Fruit fly (Drosophila melanogaster) whole organism, embryonic: ENCODE measurements around the gene CG11726.

Experiments used
- B-H1 ChIP-seq: fragments of 200-800 bp; sonication (Bioruptor generic); IDR thresholded peaks from 3 replicates; pipeline ENCODE4 v1.3.6; 2022; ENCODE audit warnings: missing biosample characterization, missing genetic modification characterization
- CG10462 ChIP-seq: fragments of 200-800 bp; sonication (Bioruptor generic); optimal IDR thresholded peaks from 2 replicates; lab custom pipeline; 2016; ENCODE audit warnings: missing biosample characterization, missing genetic modification characterization
- CG12659 ChIP-seq: fragments of 200-800 bp; sonication (Bioruptor generic); optimal IDR thresholded peaks from 3 replicates; lab custom pipeline; 2017; ENCODE audit warnings: mild to moderate bottlenecking, missing biosample characterization, missing genetic modification reagents, missing genetic modification characterization
- CG14667 ChIP-seq: fragments of 200-800 bp; sonication (Bioruptor generic); IDR thresholded peaks from 2 replicates; pipeline ENCODE4 v1.3.6; 2022; ENCODE audit warnings: missing biosample characterization, missing genetic modification characterization
- CG15696 ChIP-seq: fragments of 200-800 bp; sonication (Bioruptor generic); optimal IDR thresholded peaks from 2 replicates; lab custom pipeline; 2019; ENCODE audit warnings: missing biosample characterization, mild to moderate bottlenecking, missing genetic modification characterization, moderate library complexity
- CG16813 ChIP-seq: fragments of 200-800 bp; sonication (Bioruptor generic); IDR thresholded peaks from 3 replicates; pipeline ENCODE4 v1.3.6; 2022; ENCODE audit warnings: missing biosample characterization, missing genetic modification characterization; ENCODE audit not compliant: partially characterized antibody
- CG18599 ChIP-seq: fragments of 200-800 bp; sonication (Bioruptor generic); optimal IDR thresholded peaks from 3 replicates; lab custom pipeline; 2017; ENCODE audit warnings: missing biosample characterization, missing genetic modification characterization, mild to moderate bottlenecking, moderate library complexity, missing genetic modification reagents
- CG18764 ChIP-seq: fragments of 200-800 bp; sonication (Bioruptor generic); optimal IDR thresholded peaks from 3 replicates; lab custom pipeline; 2016; ENCODE audit warnings: missing biosample characterization, missing genetic modification characterization
- CG2129 ChIP-seq: fragments of 200-800 bp; sonication (Bioruptor generic); IDR thresholded peaks from 2 replicates; pipeline ENCODE4 v1.3.6; 2022; ENCODE audit warnings: missing biosample characterization, missing genetic modification characterization; ENCODE audit not compliant: partially characterized antibody
- CG2875 ChIP-seq: fragments of 200-800 bp; sonication (Bioruptor generic); optimal IDR thresholded peaks from 2 replicates; lab custom pipeline; 2017; ENCODE audit warnings: missing biosample characterization, mild to moderate bottlenecking, missing genetic modification characterization, missing genetic modification reagents
- CG3163 ChIP-seq: fragments of 200-800 bp; sonication (Bioruptor generic); optimal IDR thresholded peaks from 3 replicates; lab custom pipeline; 2016; ENCODE audit warnings: missing biosample characterization, missing genetic modification characterization
- CG33213 ChIP-seq: fragments of 200-800 bp; sonication (Bioruptor generic); optimal IDR thresholded peaks from 3 replicates; lab custom pipeline; 2016; ENCODE audit warnings: missing biosample characterization, missing genetic modification characterization
- CG3407 ChIP-seq: fragments of 200-800 bp; sonication (Bioruptor generic); optimal IDR thresholded peaks from 2 replicates; lab custom pipeline; 2018; ENCODE audit warnings: missing biosample characterization, mild to moderate bottlenecking, missing genetic modification characterization
- CG5245 ChIP-seq: fragments of 200-800 bp; sonication (Bioruptor generic); optimal IDR thresholded peaks from 3 replicates; lab custom pipeline; 2016; ENCODE audit warnings: missing biosample characterization, missing genetic modification characterization
- CG6683 ChIP-seq: fragments of 200-800 bp; sonication (Bioruptor generic); optimal IDR thresholded peaks from 2 replicates; lab custom pipeline; 2017; ENCODE audit warnings: missing biosample characterization, mild to moderate bottlenecking, missing genetic modification characterization, missing genetic modification reagents
- CG6765 ChIP-seq: fragments of 200-800 bp; sonication (Bioruptor generic); optimal IDR thresholded peaks from 3 replicates; lab custom pipeline; 2017; ENCODE audit warnings: missing biosample characterization, mild to moderate bottlenecking, missing genetic modification characterization
- CG8281 ChIP-seq: fragments of 200-800 bp; sonication (Bioruptor generic); optimal IDR thresholded peaks from 2 replicates; lab custom pipeline; 2018; ENCODE audit warnings: missing biosample characterization, mild to moderate bottlenecking, missing genetic modification characterization, moderate library complexity
- Chrac-16 ChIP-seq: fragments of 200-800 bp; sonication (Bioruptor generic); optimal IDR thresholded peaks from 3 replicates; lab custom pipeline; 2016; ENCODE audit warnings: missing biosample characterization, missing genetic modification characterization
- Dad ChIP-seq: fragments of 200-800 bp; sonication (Bioruptor generic); optimal IDR thresholded peaks from 3 replicates; lab custom pipeline; 2016; ENCODE audit warnings: missing biosample characterization, missing genetic modification characterization
- Dip2 ChIP-seq: fragments of 200-800 bp; sonication (Bioruptor generic); IDR thresholded peaks from 2 replicates; pipeline ENCODE4 v1.3.6; 2022; ENCODE audit warnings: missing biosample characterization, missing genetic modification characterization
- Doc2 ChIP-seq: fragments of 200-800 bp; sonication (Bioruptor generic); IDR thresholded peaks from 2 replicates; pipeline ENCODE4 v1.3.6; 2022; ENCODE audit warnings: missing biosample characterization, missing genetic modification characterization
- HLH54F ChIP-seq: fragments of 200-800 bp; sonication (Bioruptor generic); optimal IDR thresholded peaks from 3 replicates; lab custom pipeline; 2016; ENCODE audit warnings: missing biosample characterization, missing genetic modification characterization
- Lpt ChIP-seq: fragments of >200 bp; optimal IDR thresholded peaks from 2 replicates; lab custom pipeline; 2018; ENCODE audit warnings: missing biosample characterization, missing genetic modification characterization
- Myb ChIP-seq: fragments of 200-800 bp; sonication (Bioruptor generic); optimal IDR thresholded peaks from 2 replicates; lab custom pipeline; 2016; ENCODE audit warnings: missing biosample characterization, missing genetic modification characterization
- Nf-YB ChIP-seq: fragments of 200-800 bp; sonication (Bioruptor generic); optimal IDR thresholded peaks from 3 replicates; lab custom pipeline; 2019; ENCODE audit warnings: missing biosample characterization, mild to moderate bottlenecking, missing genetic modification characterization, moderate library complexity
- Rx ChIP-seq: fragments of 200-800 bp; sonication (Bioruptor generic); IDR thresholded peaks from 2 replicates; pipeline ENCODE4 v1.3.6; 2022; ENCODE audit warnings: missing biosample characterization, missing genetic modification characterization
- Sry-β ChIP-seq: fragments of 200-800 bp; sonication (Bioruptor generic); optimal IDR thresholded peaks from 2 replicates; lab custom pipeline; 2018; ENCODE audit warnings: missing biosample characterization, mild to moderate bottlenecking, missing genetic modification characterization, moderate library complexity
- TFAM ChIP-seq: fragments of 200-800 bp; sonication (Bioruptor generic); optimal IDR thresholded peaks from 2 replicates; lab custom pipeline; 2017; ENCODE audit warnings: missing biosample characterization, missing genetic modification characterization, inconsistent platforms
- br ChIP-seq: fragments of >200 bp; optimal IDR thresholded peaks from 2 replicates; lab custom pipeline; 2017
- corto ChIP-seq: fragments of 200-800 bp; sonication (Bioruptor generic); optimal IDR thresholded peaks from 2 replicates; lab custom pipeline; 2016; ENCODE audit warnings: missing biosample characterization, mild to moderate bottlenecking, missing genetic modification characterization, moderate library complexity
- crp ChIP-seq, 2 experiments: fragments of 200-800 bp; sonication (Bioruptor generic); optimal IDR thresholded peaks; 2 replicates in 1 of 2; 3 replicates in 1 of 2; lab custom pipeline; 2017; ENCODE audit warnings: missing biosample characterization in 2 of 2, missing genetic modification characterization in 2 of 2, mild to moderate bottlenecking in 1 of 2, moderate library complexity in 1 of 2
- en ChIP-seq: fragments of 200-800 bp; sonication (Bioruptor generic); optimal IDR thresholded peaks from 2 replicates; lab custom pipeline; 2016; ENCODE audit warnings: missing biosample characterization, missing genetic modification characterization
- esg ChIP-seq: fragments of 200-800 bp; sonication (Bioruptor generic); conservative IDR thresholded peaks from 2 replicates; pipeline ENCODE4 v1.3.6; 2022; ENCODE audit warnings: missing biosample characterization, missing genetic modification characterization
- ewg ChIP-seq: fragments of 200-800 bp; sonication (Bioruptor generic); optimal IDR thresholded peaks from 3 replicates; lab custom pipeline; 2017; ENCODE audit warnings: mild to moderate bottlenecking, missing biosample characterization, missing genetic modification reagents, missing genetic modification characterization
- fd64A ChIP-seq: fragments of 200-800 bp; sonication (Bioruptor generic); optimal IDR thresholded peaks from 3 replicates; lab custom pipeline; 2018; ENCODE audit warnings: missing biosample characterization, mild to moderate bottlenecking, missing genetic modification characterization
- fd96Cb ChIP-seq: fragments of 200-800 bp; sonication (Bioruptor generic); optimal IDR thresholded peaks from 2 replicates; lab custom pipeline; 2018; ENCODE audit warnings: missing biosample characterization, mild to moderate bottlenecking, missing genetic modification characterization, moderate library complexity
- ftz-f1 ChIP-seq: fragments of 200-800 bp; sonication (Bioruptor generic); optimal IDR thresholded peaks from 2 replicates; lab custom pipeline; 2016; ENCODE audit warnings: missing biosample characterization, missing genetic modification characterization
- gfzf ChIP-seq: fragments of 200-800 bp; sonication (Bioruptor generic); optimal IDR thresholded peaks from 2 replicates; lab custom pipeline; 2016; ENCODE audit warnings: missing biosample characterization, mild to moderate bottlenecking, missing genetic modification characterization, moderate library complexity
- grn ChIP-seq: fragments of 200-800 bp; sonication (Bioruptor generic); optimal IDR thresholded peaks from 3 replicates; lab custom pipeline; 2017; ENCODE audit warnings: missing biosample characterization, missing genetic modification characterization
- h ChIP-seq: fragments of >200 bp; optimal IDR thresholded peaks from 2 replicates; lab custom pipeline; 2017
- lab ChIP-seq: fragments of 200-800 bp; sonication (Bioruptor generic); optimal IDR thresholded peaks from 3 replicates; lab custom pipeline; 2017; ENCODE audit warnings: missing biosample characterization, missing genetic modification characterization, mild to moderate bottlenecking, moderate library complexity, missing genetic modification reagents
- nmo ChIP-seq: fragments of 200-800 bp; sonication (Bioruptor generic); optimal IDR thresholded peaks from 2 replicates; lab custom pipeline; 2018; ENCODE audit warnings: missing biosample characterization, mild to moderate bottlenecking, missing genetic modification characterization, moderate library complexity
- onecut ChIP-seq: fragments of 200-800 bp; sonication (Bioruptor generic); IDR thresholded peaks from 2 replicates; pipeline ENCODE4 v1.3.6; 2022; ENCODE audit warnings: missing biosample characterization, missing genetic modification characterization
- pum ChIP-seq: fragments of 200-800 bp; sonication (Bioruptor generic); optimal IDR thresholded peaks from 2 replicates; lab custom pipeline; 2016; ENCODE audit warnings: missing biosample characterization, missing genetic modification characterization
- pzg ChIP-seq: fragments of 200-800 bp; sonication (Bioruptor generic); optimal IDR thresholded peaks from 3 replicates; lab custom pipeline; 2018; ENCODE audit warnings: missing biosample characterization, mild to moderate bottlenecking, missing genetic modification characterization, moderate library complexity
- scrt ChIP-seq: fragments of 200-800 bp; sonication (Bioruptor generic); optimal IDR thresholded peaks from 2 replicates; lab custom pipeline; 2018; ENCODE audit warnings: missing biosample characterization, mild to moderate bottlenecking, missing genetic modification characterization, moderate library complexity
- sim ChIP-seq: fragments of 200-800 bp; sonication (Bioruptor generic); IDR thresholded peaks from 2 replicates; pipeline ENCODE4 v1.3.6; 2022; ENCODE audit warnings: missing biosample characterization, missing genetic modification characterization
- sna ChIP-seq: fragments of 200-800 bp; sonication (Bioruptor generic); IDR thresholded peaks from 2 replicates; pipeline ENCODE4 v1.3.6; 2022; ENCODE audit warnings: missing biosample characterization, missing genetic modification characterization; ENCODE audit not compliant: partially characterized antibody
- so ChIP-seq: fragments of 200-800 bp; sonication (Bioruptor generic); IDR thresholded peaks from 3 replicates; pipeline ENCODE4 v1.3.6; 2022; ENCODE audit warnings: missing biosample characterization, missing genetic modification characterization
- vvl ChIP-seq: fragments of 200-800 bp; sonication (Bioruptor generic); IDR thresholded peaks from 2 replicates; pipeline ENCODE4 v1.3.6; 2022; ENCODE audit warnings: missing biosample characterization, missing genetic modification characterization

Gene CG11726

dm6 chr3L:11408282-11409047, 14.0 kb downstream of the CG11726 start:
- no peak for TF ChIP-seq CG2129 (GFP tag; lab: Robert Waterston, UW)
- no peak for TF ChIP-seq h (lab: Kevin White, UChicago)
- TF ChIP-seq CG15696 (tag; lab: Kevin White, UChicago) = no peak
- TF ChIP-seq en (GFP tag; lab: Kevin White, UChicago) = no peak
- TF ChIP-seq pum (GFP tag; lab: Kevin White, UChicago) = peak; percentile 13
- TF ChIP-seq CG8281 (tag; lab: Kevin White, UChicago) = no peak
- no peak for TF ChIP-seq Dip2
- TF ChIP-seq Rx = peak; percentile 44; the same call in 1 of the 2 replicates
- TF ChIP-seq Dad (GFP tag; lab: Kevin White, UChicago) = no peak
- TF ChIP-seq CG3407 = no peak
- TF ChIP-seq so (GFP tag; lab: Robert Waterston, UW) = no peak
- no peak for TF ChIP-seq CG33213 (GFP tag; lab: Kevin White, UChicago)
- peak; percentile 8 for TF ChIP-seq Chrac-16 (GFP tag; lab: Kevin White, UChicago)
- TF ChIP-seq TFAM (GFP tag; lab: Kevin White, UChicago) = no peak
- TF ChIP-seq ewg = no peak
- no peak for TF ChIP-seq gfzf
- no peak for TF ChIP-seq CG5245 (GFP tag; lab: Kevin White, UChicago)
- no peak for TF ChIP-seq HLH54F
- peak; percentile 13 for TF ChIP-seq CG18599
- peak; percentile 13 for TF ChIP-seq lab
- TF ChIP-seq CG10462 (GFP tag; lab: Kevin White, UChicago) = no peak
- no peak for TF ChIP-seq Sry-β (GFP tag; lab: Kevin White, UChicago)
- TF ChIP-seq B-H1 (GFP tag; lab: Robert Waterston, UW) = no peak
- TF ChIP-seq vvl (GFP tag; lab: Robert Waterston, UW) = no peak
- no peak for TF ChIP-seq corto (GFP tag; lab: Kevin White, UChicago)
- no peak for TF ChIP-seq crp (GFP tag; optimal IDR thresholded peaks at IDR 0.05; lab: Kevin White, UChicago)
- no peak; the same call in 1 of the 2 replicates for TF ChIP-seq onecut (GFP tag; lab: Robert Waterston, UW)
- TF ChIP-seq CG2875 (GFP tag; lab: Kevin White, UChicago) = no peak
- no peak for TF ChIP-seq sim (GFP tag; lab: Robert Waterston, UW)
- TF ChIP-seq grn = no peak
- TF ChIP-seq CG6683 (GFP tag; lab: Kevin White, UChicago) = no peak
- TF ChIP-seq ftz-f1 = no peak
- TF ChIP-seq CG6765 (GFP tag; lab: Kevin White, UChicago) = no peak
- TF ChIP-seq CG14667 (GFP tag; lab: Robert Waterston, UW) = no peak
- TF ChIP-seq Lpt (GFP tag; lab: Kevin White, UChicago) = no peak
- no peak for TF ChIP-seq pzg (GFP tag; lab: Kevin White, UChicago)
- TF ChIP-seq esg = no peak
- TF ChIP-seq Myb (GFP tag; lab: Kevin White, UChicago) = no peak
- no peak for TF ChIP-seq CG12659
- no peak for TF ChIP-seq Nf-YB (GFP tag; lab: Kevin White, UChicago)
- TF ChIP-seq CG18764 = no peak
- TF ChIP-seq Doc2 = no peak
- no peak for TF ChIP-seq CG3163
- no peak for TF ChIP-seq scrt (GFP tag; lab: Kevin White, UChicago)
- no peak for TF ChIP-seq CG16813
- TF ChIP-seq fd96Cb (tag; lab: Kevin White, UChicago) = peak; percentile 49
- no peak for TF ChIP-seq fd64A (GFP tag; lab: Kevin White, UChicago)
- TF ChIP-seq br (lab: Kevin White, UChicago) = no peak
- TF ChIP-seq nmo (GFP tag; lab: Kevin White, UChicago) = peak; percentile 59
- no peak for TF ChIP-seq sna (GFP tag; lab: Robert Waterston, UW)
